Fruit fly (Drosophila melanogaster): ENCODE measurements around the gene Ubc2.
A peak's percentile ranks its signal among the peaks of the same experiment; 100 is the strongest.

Ubc2 gene

dm6 chr2L:10774041-10774440, 6.2 kb upstream of the Ubc2 start:
- TF ChIP-seq CG3919 (GFP tag; optimal IDR thresholded peaks at IDR 0.05) (peak; percentile 94), CG16779 (tag; optimal IDR thresholded peaks at IDR 0.05) (no peak), svp (GFP tag) (no peak), Sox102F (GFP tag; optimal IDR thresholded peaks at IDR 0.05) (no peak), dsx (GFP tag; optimal IDR thresholded peaks at IDR 0.05; ENCODE audit: poor library complexity, severe bottlenecking) (no peak), acj6 (GFP tag; optimal IDR thresholded peaks at IDR 0.05) (no peak), fd85E (GFP tag; optimal IDR thresholded peaks at IDR 0.05) (no peak), CG32006 (GFP tag; optimal IDR thresholded peaks at IDR 0.05) (no peak), Eip78C (GFP tag) (no peak), achi (GFP tag; optimal IDR thresholded peaks at IDR 0.05) (no peak), CG10669 (GFP tag; optimal IDR thresholded peaks at IDR 0.05) (no peak), CG6163 (GFP tag; IDR thresholded peaks at IDR 0.05) (no peak), eg (GFP tag; IDR thresholded peaks at IDR 0.05) (0 out of 3 replicates have a peak, but pooled peaks have one; percentile 12), fd59A (GFP tag; optimal IDR thresholded peaks at IDR 0.05) (no peak), CG8319 (GFP tag; optimal IDR thresholded peaks at IDR 0.05) (no peak), CG15336 (GFP tag; IDR thresholded peaks at IDR 0.05) (no peak), CG6792 (GFP tag; optimal IDR thresholded peaks at IDR 0.05) (no peak)

- TF ChIP-seq CG8119 (GFP tag; IDR thresholded peaks at IDR 0.05): no peak
- TF ChIP-seq pdm3 (GFP tag; optimal IDR thresholded peaks at IDR 0.05): no peak
- TF ChIP-seq Ets96B (tag; optimal IDR thresholded peaks at IDR 0.05): no peak
- no peak for TF ChIP-seq Eip78C (GFP tag)
- no peak for TF ChIP-seq CG34406 (GFP tag; optimal IDR thresholded peaks at IDR 0.05)
- no peak for TF ChIP-seq CG1621 (tag; optimal IDR thresholded peaks at IDR 0.05)
- no peak for TF ChIP-seq Ets21C (GFP tag; optimal IDR thresholded peaks at IDR 0.05)
- no peak for TF ChIP-seq dsx (GFP tag; optimal IDR thresholded peaks at IDR 0.05; ENCODE audit: poor library complexity, severe bottlenecking)
- TF ChIP-seq salr (GFP tag; optimal IDR thresholded peaks at IDR 0.05): no peak
- TF ChIP-seq Sox102F (GFP tag; optimal IDR thresholded peaks at IDR 0.05): no peak
- no peak for TF ChIP-seq OdsH (GFP tag; optimal IDR thresholded peaks at IDR 0.05)
- TF ChIP-seq Lpt (GFP tag; optimal IDR thresholded peaks at IDR 0.05): no peak
- no peak for TF ChIP-seq eg (GFP tag; IDR thresholded peaks at IDR 0.05)
- TF ChIP-seq CG10669 (GFP tag; optimal IDR thresholded peaks at IDR 0.05): no peak
- TF ChIP-seq lz (GFP tag; optimal IDR thresholded peaks at IDR 0.05): no peak
These were observed 2.8 kb upstream of the Ubc2 start, which contains the start of gene CG17127 for dm6 chr2L:10770568-10770967. Gene CG17127, plus strand, starts transcription at chr2L:10770868.

dm6 chr2L:10769708-10770107, 1.9 kb upstream of the Ubc2 start, which contains the start of gene CG6724:
Gene CG6724, minus strand, starts transcription at chr2L:10769952.
- TF ChIP-seq CG11294 (GFP tag; IDR thresholded peaks at IDR 0.05): no peak
- TF ChIP-seq dac (GFP tag; optimal IDR thresholded peaks at IDR 0.05): no peak
- TF ChIP-seq CG6276 (GFP tag; optimal IDR thresholded peaks at IDR 0.05): no peak
- no peak for TF ChIP-seq CG31627 (GFP tag; optimal IDR thresholded peaks at IDR 0.05)
- no peak for TF ChIP-seq CG8119 (GFP tag; IDR thresholded peaks at IDR 0.05)
- no peak for TF ChIP-seq CG32006 (GFP tag; optimal IDR thresholded peaks at IDR 0.05)
- no peak for TF ChIP-seq CG3032 (tag; optimal IDR thresholded peaks at IDR 0.05)

- TF ChIP-seq Eip93F (GFP tag; optimal IDR thresholded peaks at IDR 0.05): no peak
- no peak for TF ChIP-seq CG11902 (GFP tag; optimal IDR thresholded peaks at IDR 0.05)
- peak; percentile 29 for TF ChIP-seq Met (GFP tag; optimal IDR thresholded peaks at IDR 0.05)
- TF ChIP-seq CG7368 (GFP tag; optimal IDR thresholded peaks at IDR 0.05): no peak
- no peak for TF ChIP-seq CG4318 (GFP tag; optimal IDR thresholded peaks at IDR 0.05)
- no peak for TF ChIP-seq cyc (GFP tag; optimal IDR thresholded peaks at IDR 0.05)
- TF ChIP-seq CG8319 (GFP tag; optimal IDR thresholded peaks at IDR 0.05): no peak
- TF ChIP-seq fd85E (GFP tag; optimal IDR thresholded peaks at IDR 0.05): no peak
- no peak for TF ChIP-seq CG6808 (GFP tag; optimal IDR thresholded peaks at IDR 0.05)
- no peak for TF ChIP-seq eg (GFP tag; IDR thresholded peaks at IDR 0.05)
- no peak for TF ChIP-seq achi (GFP tag; optimal IDR thresholded peaks at IDR 0.05)
- no peak for TF ChIP-seq Gug (GFP tag; IDR thresholded peaks at IDR 0.05)
- TF ChIP-seq ss (GFP tag; optimal IDR thresholded peaks at IDR 0.05): peak in 1 of 2 experiments; percentile 8
- no peak for TF ChIP-seq salr (GFP tag; optimal IDR thresholded peaks at IDR 0.05)
- no peak for TF ChIP-seq spab (GFP tag; optimal IDR thresholded peaks at IDR 0.05)
- TF ChIP-seq Ets21C (GFP tag; optimal IDR thresholded peaks at IDR 0.05): no peak
- no peak for TF ChIP-seq Hr39 (GFP tag; optimal IDR thresholded peaks at IDR 0.05)
- TF ChIP-seq Eip78C (GFP tag): peak; percentile 84
- no peak for TF ChIP-seq Blimp-1 (GFP tag; optimal IDR thresholded peaks at IDR 0.05)
- TF ChIP-seq CG6276 (GFP tag; optimal IDR thresholded peaks at IDR 0.05): no peak
- peak; percentile 39 for TF ChIP-seq CG32006 (GFP tag; optimal IDR thresholded peaks at IDR 0.05)
- TF ChIP-seq Lpt (GFP tag; optimal IDR thresholded peaks at IDR 0.05): no peak
- TF ChIP-seq CG11294 (GFP tag; IDR thresholded peaks at IDR 0.05): no peak
These were observed 7.2 kb downstream of the Ubc2 start, which contains the start of gene CG6495 for dm6 chr2L:10760422-10761166. Gene CG6495, plus strand, starts transcription at chr2L:10761116.
